Worm (Caenorhabditis elegans) whole organism, late embryonic: Measurements from ENCODE around the gene mrpl-40.
A peak's percentile ranks its signal among the peaks of the same experiment; 100 is the strongest.

Experiments
- K02D7.2 ChIP-seq: sonication (generic microtip); optimal IDR thresholded peaks from 2 replicates; lab custom pipeline; 2017; ENCODE audit warnings: mild to moderate bottlenecking, missing genetic modification characterization, missing compliant biosample characterization
- T23F11.4 ChIP-seq: fragments of 200-800 bp; sonication (Bioruptor generic); optimal IDR thresholded peaks from 2 replicates; lab custom pipeline; 2018; ENCODE audit warnings: mild to moderate bottlenecking, missing genetic modification characterization, missing compliant biosample characterization
- Y22D7AL.16 ChIP-seq: sonication (generic microtip); optimal IDR thresholded peaks from 2 replicates; lab custom pipeline; 2016; ENCODE audit warnings: missing genetic modification characterization, missing compliant biosample characterization
- ahr-1 ChIP-seq: sonication (generic microtip); optimal IDR thresholded peaks from 2 replicates; lab custom pipeline; 2016; ENCODE audit warnings: missing genetic modification characterization, missing compliant biosample characterization
- ama-1 ChIP-seq: fragments of 150-350 bp; optimal IDR thresholded peaks from 2 replicates; lab custom pipeline; 2014
- ceh-14 ChIP-seq: sonication (generic microtip); optimal IDR thresholded peaks from 2 replicates; lab custom pipeline; 2016; ENCODE audit warnings: missing genotype, missing genetic modification characterization, missing compliant biosample characterization
- ceh-18 ChIP-seq: sonication (generic microtip); optimal IDR thresholded peaks from 2 replicates; lab custom pipeline; 2016; ENCODE audit warnings: missing genetic modification characterization, missing compliant biosample characterization
- ceh-2 ChIP-seq: sonication (generic microtip); optimal IDR thresholded peaks from 2 replicates; lab custom pipeline; 2016; ENCODE audit warnings: missing genotype, missing genetic modification characterization, missing compliant biosample characterization
- ceh-22 ChIP-seq: sonication (generic microtip); optimal IDR thresholded peaks from 2 replicates; lab custom pipeline; 2017; ENCODE audit warnings: missing biosample characterization, missing genetic modification characterization
- ceh-31 ChIP-seq: sonication (generic microtip); optimal IDR thresholded peaks from 2 replicates; lab custom pipeline; 2016; ENCODE audit warnings: missing genetic modification characterization, missing compliant biosample characterization
- ceh-6 ChIP-seq: fragments of 200-800 bp; sonication (Bioruptor generic); optimal IDR thresholded peaks from 2 replicates; lab custom pipeline; 2018; ENCODE audit warnings: mild to moderate bottlenecking, missing genetic modification characterization, missing compliant biosample characterization
- che-1 ChIP-seq: sonication (generic microtip); optimal IDR thresholded peaks from 2 replicates; lab custom pipeline; 2016; ENCODE audit warnings: mild to moderate bottlenecking, missing genetic modification characterization, missing compliant biosample characterization
- dve-1 ChIP-seq: sonication (generic microtip); optimal IDR thresholded peaks from 2 replicates; lab custom pipeline; 2017; ENCODE audit warnings: antibody characterized with exemption, mild to moderate bottlenecking, missing genetic modification characterization, missing compliant biosample characterization
- elt-4 ChIP-seq: sonication (generic microtip); optimal IDR thresholded peaks from 2 replicates; lab custom pipeline; 2016; ENCODE audit warnings: missing genetic modification characterization, missing compliant biosample characterization
- eyg-1 ChIP-seq: sonication (generic microtip); optimal IDR thresholded peaks from 2 replicates; lab custom pipeline; 2016; ENCODE audit warnings: missing genotype, missing genetic modification characterization, missing compliant biosample characterization
- hlh-13 ChIP-seq: fragments of 200-800 bp; sonication (Bioruptor generic); optimal IDR thresholded peaks from 2 replicates; lab custom pipeline; 2018; ENCODE audit warnings: mild to moderate bottlenecking, missing genetic modification characterization, missing compliant biosample characterization
- hlh-15 ChIP-seq: sonication (generic microtip); optimal IDR thresholded peaks from 2 replicates; lab custom pipeline; 2016; ENCODE audit warnings: missing genetic modification characterization, missing compliant biosample characterization
- lin-11 ChIP-seq: fragments of 200-800 bp; sonication (Bioruptor generic); optimal IDR thresholded peaks from 2 replicates; lab custom pipeline; 2018; ENCODE audit warnings: mild to moderate bottlenecking, missing genetic modification characterization, missing compliant biosample characterization
- madf-2 ChIP-seq: sonication (generic microtip); optimal IDR thresholded peaks from 2 replicates; lab custom pipeline; 2017; ENCODE audit warnings: missing genetic modification characterization, missing compliant biosample characterization
- npax-4 ChIP-seq: sonication (generic microtip); optimal IDR thresholded peaks from 2 replicates; lab custom pipeline; 2016; ENCODE audit warnings: missing genetic modification characterization, missing compliant biosample characterization
- odd-2 ChIP-seq: sonication (generic microtip); optimal IDR thresholded peaks from 2 replicates; lab custom pipeline; 2017; ENCODE audit warnings: antibody characterized with exemption, mild to moderate bottlenecking, missing genetic modification characterization, missing compliant biosample characterization
- pat-9 ChIP-seq: fragments of 200-800 bp; sonication (Bioruptor generic); optimal IDR thresholded peaks from 2 replicates; lab custom pipeline; 2018; ENCODE audit warnings: mild to moderate bottlenecking, missing genetic modification characterization, moderate library complexity, missing compliant biosample characterization
- pha-2 ChIP-seq: sonication (generic microtip); optimal IDR thresholded peaks from 2 replicates; lab custom pipeline; 2017; ENCODE audit warnings: mild to moderate bottlenecking, missing genetic modification characterization, missing compliant biosample characterization
- pha-4 ChIP-seq: fragments of 150-350 bp; optimal IDR thresholded peaks from 2 replicates; lab custom pipeline; 2018; ENCODE audit warnings: missing biosample characterization, missing genetic modification reagents, missing genetic modification characterization
- pqm-1 ChIP-seq: sonication (generic microtip); optimal IDR thresholded peaks from 2 replicates; lab custom pipeline; 2016; ENCODE audit warnings: missing genetic modification characterization, missing compliant biosample characterization
- pros-1 ChIP-seq: fragments of 150-350 bp; optimal IDR thresholded peaks from 2 replicates; lab custom pipeline; 2014; ENCODE audit warnings: missing biosample characterization, missing genetic modification reagents, missing genetic modification characterization
- rnt-1 ChIP-seq: sonication (generic microtip); optimal IDR thresholded peaks from 2 replicates; lab custom pipeline; 2016; ENCODE audit warnings: missing genetic modification characterization, missing compliant biosample characterization
- sdc-2 ChIP-seq: sonication (generic microtip); optimal IDR thresholded peaks from 2 replicates; lab custom pipeline; 2016; ENCODE audit warnings: missing genotype, missing genetic modification characterization, missing compliant biosample characterization
- sox-4 ChIP-seq: sonication (generic microtip); optimal IDR thresholded peaks from 2 replicates; lab custom pipeline; 2017; ENCODE audit warnings: mild to moderate bottlenecking, missing genetic modification characterization, inconsistent platforms, missing compliant biosample characterization
- syd-9 ChIP-seq: sonication (generic microtip); optimal IDR thresholded peaks from 2 replicates; lab custom pipeline; 2016; ENCODE audit warnings: mild to moderate bottlenecking, missing genetic modification characterization, moderate library complexity, missing compliant biosample characterization
- tbx-2 ChIP-seq: sonication (generic microtip); optimal IDR thresholded peaks from 2 replicates; lab custom pipeline; 2016; ENCODE audit warnings: missing genetic modification characterization, missing compliant biosample characterization
- ttx-3 ChIP-seq: sonication (generic microtip); optimal IDR thresholded peaks from 2 replicates; lab custom pipeline; 2016; ENCODE audit warnings: missing genetic modification reagents, missing genetic modification characterization, missing compliant biosample characterization
- unc-42 ChIP-seq: sonication (generic microtip); optimal IDR thresholded peaks from 2 replicates; lab custom pipeline; 2016; ENCODE audit warnings: missing genotype, missing genetic modification characterization, missing compliant biosample characterization
- unc-55 ChIP-seq: sonication (generic microtip); optimal IDR thresholded peaks from 2 replicates; lab custom pipeline; 2017; ENCODE audit warnings: missing biosample characterization, missing genetic modification reagents, missing genetic modification characterization

Gene mrpl-40

ce11 chrIII:51622-52021 lies 35.7 kb upstream of the mrpl-40 start:
- TF ChIP-seq hlh-15 (tag; lab: Kevin White, UChicago) (no peak), pros-1 (no peak), sdc-2 (tag; lab: Kevin White, UChicago) (no peak), ama-1 (no peak), tbx-2 (tag; lab: Kevin White, UChicago) (no peak), syd-9 (tag; lab: Kevin White, UChicago) (no peak), sox-4 (tag; lab: Kevin White, UChicago) (no peak), hlh-13 (GFP tag; lab: Kevin White, UChicago) (no peak)

ce11 chrIII:53696-54095 lies 33.7 kb upstream of the mrpl-40 start:
- no peak for TF ChIP-seq dve-1 (tag; lab: Kevin White, UChicago)
- TF ChIP-seq pha-4: no peak
- no peak for TF ChIP-seq che-1
- TF ChIP-seq pqm-1 (tag; lab: Kevin White, UChicago): no peak
- TF ChIP-seq ceh-18 (tag; lab: Kevin White, UChicago): no peak
- no peak for TF ChIP-seq pha-2
- no peak for TF ChIP-seq rnt-1 (tag; lab: Kevin White, UChicago)
- no peak for TF ChIP-seq ceh-2 (tag; lab: Kevin White, UChicago)
- TF ChIP-seq npax-4 (tag; lab: Kevin White, UChicago): no peak
- TF ChIP-seq ceh-31 (tag; lab: Kevin White, UChicago): no peak

- TF ChIP-seq ahr-1 (no peak), unc-55 (GFP tag; lab: Kevin White, UChicago) (no peak), ceh-31 (tag; lab: Kevin White, UChicago) (no peak), ceh-6 (no peak), elt-4 (tag; lab: Kevin White, UChicago) (no peak), eyg-1 (tag; lab: Kevin White, UChicago) (no peak), ceh-14 (tag; lab: Kevin White, UChicago) (no peak), odd-2 (tag; lab: Kevin White, UChicago) (no peak), tbx-2 (tag; lab: Kevin White, UChicago) (no peak), ceh-22 (tag; lab: Kevin White, UChicago) (no peak), K02D7.2 (tag; lab: Kevin White, UChicago) (no peak), ttx-3 (no peak), dve-1 (tag; lab: Kevin White, UChicago) (no peak), Y22D7AL.16 (no peak), ceh-2 (tag; lab: Kevin White, UChicago) (no peak), rnt-1 (tag; lab: Kevin White, UChicago) (no peak), madf-2 (tag; lab: Kevin White, UChicago) (no peak), T23F11.4 (GFP tag; lab: Kevin White, UChicago) (no peak)
Measured at ce11 chrIII:61045-61444, 26.3 kb upstream of the mrpl-40 start, which contains the start of gene btb-5. TSS of gene btb-5 (minus strand) at chrIII:61145.

- TF ChIP-seq pat-9 (tag; lab: Kevin White, UChicago) (no peak), unc-42 (tag; lab: Kevin White, UChicago) (peak; percentile 46)
Measured at ce11 chrIII:62383-62873, 24.9 kb upstream of the mrpl-40 start.

- no peak for TF ChIP-seq lin-11
- TF ChIP-seq sdc-2 (tag; lab: Kevin White, UChicago): peak; percentile 4
Measured at ce11 chrIII:63584-64316, 23.6 kb upstream of the mrpl-40 start.
